Worm (Caenorhabditis elegans) whole organism, L2 larva: ENCODE results near the gene pqn-53.

Experiments used
- aly-2 ChIP-seq: fragments of 150-350 bp; optimal IDR thresholded peaks from 2 replicates; lab custom pipeline; 2014; ENCODE audit warnings: missing biosample characterization, missing genetic modification characterization
- dmd-4 ChIP-seq: sonication (generic microtip); optimal IDR thresholded peaks from 2 replicates; lab custom pipeline; 2017; ENCODE audit warnings: missing biosample characterization, missing genetic modification characterization
- egl-27 ChIP-seq: sonication (generic microtip); optimal IDR thresholded peaks from 3 replicates; lab custom pipeline; 2017; ENCODE audit warnings: missing biosample characterization, missing genetic modification reagents, missing genetic modification characterization
- fos-1 ChIP-seq: fragments of 150-350 bp; optimal IDR thresholded peaks from 2 replicates; lab custom pipeline; 2014; ENCODE audit warnings: missing biosample characterization, missing genetic modification characterization
- gmeb-1 ChIP-seq: fragments of 150-350 bp; optimal IDR thresholded peaks from 2 replicates; lab custom pipeline; 2014; ENCODE audit warnings: missing biosample characterization, missing genetic modification characterization
- lsy-2 ChIP-seq, 2 experiments: fragments of 150-350 bp in 1 of 2; sonication (generic microtip) in 1 of 2; optimal IDR thresholded peaks; 2 replicates each; lab custom pipeline; 2014 to 2017; ENCODE audit warnings: missing biosample characterization in 2 of 2, missing genetic modification characterization in 2 of 2
- nhr-21 ChIP-seq: fragments of 150-350 bp; optimal IDR thresholded peaks from 2 replicates; lab custom pipeline; 2014; ENCODE audit warnings: missing biosample characterization, missing genetic modification characterization
- snpc-4 ChIP-seq: fragments of 150-350 bp; optimal IDR thresholded peaks from 2 replicates; lab custom pipeline; 2014; ENCODE audit warnings: missing biosample characterization, missing genetic modification characterization
- unc-62 ChIP-seq: fragments of 150-350 bp; optimal IDR thresholded peaks from 2 replicates; lab custom pipeline; 2014; ENCODE audit warnings: missing biosample characterization, missing genetic modification reagents, missing genetic modification characterization

- TF ChIP-seq egl-27 (tag; lab: Kevin White, UChicago) = no peak
- no peak for TF ChIP-seq unc-62 (GFP tag; lab: Kevin White, UChicago)
- TF ChIP-seq snpc-4 (tag; lab: Kevin White, UChicago) = no peak
- no peak for TF ChIP-seq aly-2 (tag; lab: Kevin White, UChicago)
- no peak for TF ChIP-seq gmeb-1 (tag; lab: Kevin White, UChicago)
- TF ChIP-seq fos-1 (tag; lab: Kevin White, UChicago) = peak; percentile 64
- no peak for TF ChIP-seq nhr-21
- no peak for TF ChIP-seq lsy-2 (tag; optimal IDR thresholded peaks at IDR 0.05; lab: Kevin White, UChicago)
- no peak for TF ChIP-seq dmd-4 (tag; lab: Kevin White, UChicago)
Measured at ce11 chrV:12113726-12114125, 48.5 kb upstream of the pqn-53 start.
